Worm (Caenorhabditis elegans) whole organism, late embryonic: Measurements from ENCODE around the gene swip-10.

ENCODE experiments used
- K02D7.2 ChIP-seq: sonication (generic microtip); optimal IDR thresholded peaks from 2 replicates; lab custom pipeline; 2017; ENCODE audit warnings: mild to moderate bottlenecking, missing genetic modification characterization, missing compliant biosample characterization
- K09A11.1 ChIP-seq: sonication (generic microtip); optimal IDR thresholded peaks from 2 replicates; lab custom pipeline; 2017; ENCODE audit warnings: antibody characterized with exemption, mild to moderate bottlenecking, missing genetic modification characterization, missing compliant biosample characterization; ENCODE audit not compliant: insufficient read depth
- ahr-1 ChIP-seq: sonication (generic microtip); optimal IDR thresholded peaks from 2 replicates; lab custom pipeline; 2016; ENCODE audit warnings: missing genetic modification characterization, missing compliant biosample characterization
- ama-1 ChIP-seq: fragments of 150-350 bp; optimal IDR thresholded peaks from 2 replicates; lab custom pipeline; 2014
- ceh-19 ChIP-seq: fragments of 200-800 bp; sonication (Bioruptor generic); optimal IDR thresholded peaks from 2 replicates; lab custom pipeline; 2018; ENCODE audit warnings: mild to moderate bottlenecking, missing genetic modification characterization, missing compliant biosample characterization
- ceh-2 ChIP-seq: sonication (generic microtip); optimal IDR thresholded peaks from 2 replicates; lab custom pipeline; 2016; ENCODE audit warnings: missing genotype, missing genetic modification characterization, missing compliant biosample characterization
- ceh-24 ChIP-seq: sonication (generic microtip); optimal IDR thresholded peaks from 2 replicates; lab custom pipeline; 2016; ENCODE audit warnings: mild to moderate bottlenecking, missing genetic modification characterization, missing compliant biosample characterization
- ceh-30 ChIP-seq: fragments of 150-350 bp; optimal IDR thresholded peaks from 2 replicates; lab custom pipeline; 2014; ENCODE audit warnings: missing biosample characterization, missing genetic modification characterization
- ceh-31 ChIP-seq: sonication (generic microtip); optimal IDR thresholded peaks from 2 replicates; lab custom pipeline; 2016; ENCODE audit warnings: missing genetic modification characterization, missing compliant biosample characterization
- ceh-48 ChIP-seq: sonication (generic microtip); optimal IDR thresholded peaks from 2 replicates; lab custom pipeline; 2016; ENCODE audit warnings: missing genetic modification characterization, inconsistent platforms, missing compliant biosample characterization
- ceh-6 ChIP-seq: fragments of 200-800 bp; sonication (Bioruptor generic); optimal IDR thresholded peaks from 2 replicates; lab custom pipeline; 2018; ENCODE audit warnings: mild to moderate bottlenecking, missing genetic modification characterization, missing compliant biosample characterization
- dmd-4 ChIP-seq: sonication (generic microtip); optimal IDR thresholded peaks from 2 replicates; lab custom pipeline; 2016; ENCODE audit warnings: borderline replicate concordance, missing genetic modification characterization, missing compliant biosample characterization
- dve-1 ChIP-seq: sonication (generic microtip); optimal IDR thresholded peaks from 2 replicates; lab custom pipeline; 2017; ENCODE audit warnings: antibody characterized with exemption, mild to moderate bottlenecking, missing genetic modification characterization, missing compliant biosample characterization
- elt-2 ChIP-seq: sonication (generic microtip); optimal IDR thresholded peaks from 2 replicates; lab custom pipeline; 2016; ENCODE audit warnings: missing genetic modification reagents, missing genetic modification characterization, missing compliant biosample characterization
- elt-4 ChIP-seq: sonication (generic microtip); optimal IDR thresholded peaks from 2 replicates; lab custom pipeline; 2016; ENCODE audit warnings: missing genetic modification characterization, missing compliant biosample characterization
- ets-4 ChIP-seq: sonication (generic microtip); optimal IDR thresholded peaks from 2 replicates; lab custom pipeline; 2016; ENCODE audit warnings: missing genetic modification characterization, missing compliant biosample characterization
- fkh-10 ChIP-seq: fragments of 150-350 bp; optimal IDR thresholded peaks from 2 replicates; lab custom pipeline; 2014; ENCODE audit warnings: missing biosample characterization, missing genetic modification reagents, missing genetic modification characterization
- fkh-6 ChIP-seq: sonication (generic microtip); optimal IDR thresholded peaks from 2 replicates; lab custom pipeline; 2016; ENCODE audit warnings: missing genetic modification characterization, missing compliant biosample characterization
- hlh-13 ChIP-seq: fragments of 200-800 bp; sonication (Bioruptor generic); optimal IDR thresholded peaks from 2 replicates; lab custom pipeline; 2018; ENCODE audit warnings: mild to moderate bottlenecking, missing genetic modification characterization, missing compliant biosample characterization
- hlh-15 ChIP-seq: sonication (generic microtip); optimal IDR thresholded peaks from 2 replicates; lab custom pipeline; 2016; ENCODE audit warnings: missing genetic modification characterization, missing compliant biosample characterization
- hlh-6 ChIP-seq: sonication (generic microtip); optimal IDR thresholded peaks from 2 replicates; lab custom pipeline; 2016; ENCODE audit warnings: missing genotype, missing genetic modification characterization, missing compliant biosample characterization
- lim-6 ChIP-seq: sonication (generic microtip); optimal IDR thresholded peaks from 2 replicates; lab custom pipeline; 2016; ENCODE audit warnings: missing genetic modification characterization, missing compliant biosample characterization
- mec-3 ChIP-seq: sonication (generic microtip); optimal IDR thresholded peaks from 2 replicates; lab custom pipeline; 2016; ENCODE audit warnings: borderline replicate concordance, missing genetic modification characterization, missing compliant biosample characterization
- nfya-1 ChIP-seq: sonication (generic microtip); optimal IDR thresholded peaks from 2 replicates; lab custom pipeline; 2017; ENCODE audit warnings: missing genetic modification characterization, mild to moderate bottlenecking, missing compliant biosample characterization, antibody characterized with exemption, moderate library complexity
- nhr-232 ChIP-seq: sonication (generic microtip); optimal IDR thresholded peaks from 2 replicates; lab custom pipeline; 2016; ENCODE audit warnings: missing genetic modification characterization, missing compliant biosample characterization
- odd-2 ChIP-seq: sonication (generic microtip); optimal IDR thresholded peaks from 2 replicates; lab custom pipeline; 2017; ENCODE audit warnings: antibody characterized with exemption, mild to moderate bottlenecking, missing genetic modification characterization, missing compliant biosample characterization
- pag-3 ChIP-seq: sonication (generic microtip); optimal IDR thresholded peaks from 2 replicates; lab custom pipeline; 2016; ENCODE audit warnings: missing compliant biosample characterization, missing genetic modification characterization, borderline replicate concordance
- pat-9 ChIP-seq: fragments of 200-800 bp; sonication (Bioruptor generic); optimal IDR thresholded peaks from 2 replicates; lab custom pipeline; 2018; ENCODE audit warnings: mild to moderate bottlenecking, missing genetic modification characterization, moderate library complexity, missing compliant biosample characterization
- pax-1 ChIP-seq: fragments of 150-350 bp; optimal IDR thresholded peaks from 2 replicates; lab custom pipeline; 2014; ENCODE audit warnings: missing biosample characterization, missing genetic modification characterization
- pha-2 ChIP-seq: sonication (generic microtip); optimal IDR thresholded peaks from 2 replicates; lab custom pipeline; 2017; ENCODE audit warnings: mild to moderate bottlenecking, missing genetic modification characterization, missing compliant biosample characterization
- pqm-1 ChIP-seq: sonication (generic microtip); optimal IDR thresholded peaks from 2 replicates; lab custom pipeline; 2016; ENCODE audit warnings: missing genetic modification characterization, missing compliant biosample characterization
- pros-1 ChIP-seq: fragments of 150-350 bp; optimal IDR thresholded peaks from 2 replicates; lab custom pipeline; 2014; ENCODE audit warnings: missing biosample characterization, missing genetic modification reagents, missing genetic modification characterization
- ref-2 ChIP-seq: sonication (generic microtip); optimal IDR thresholded peaks from 2 replicates; lab custom pipeline; 2016; ENCODE audit warnings: missing genetic modification characterization, missing compliant biosample characterization
- rnt-1 ChIP-seq: sonication (generic microtip); optimal IDR thresholded peaks from 2 replicates; lab custom pipeline; 2016; ENCODE audit warnings: missing genetic modification characterization, missing compliant biosample characterization
- sdc-2 ChIP-seq: sonication (generic microtip); optimal IDR thresholded peaks from 2 replicates; lab custom pipeline; 2016; ENCODE audit warnings: missing genotype, missing genetic modification characterization, missing compliant biosample characterization
- syd-9 ChIP-seq: sonication (generic microtip); optimal IDR thresholded peaks from 2 replicates; lab custom pipeline; 2016; ENCODE audit warnings: mild to moderate bottlenecking, missing genetic modification characterization, moderate library complexity, missing compliant biosample characterization
- tbx-2 ChIP-seq: sonication (generic microtip); optimal IDR thresholded peaks from 2 replicates; lab custom pipeline; 2016; ENCODE audit warnings: missing genetic modification characterization, missing compliant biosample characterization
- tbx-7 ChIP-seq: sonication (generic microtip); optimal IDR thresholded peaks from 2 replicates; lab custom pipeline; 2016; ENCODE audit warnings: missing genotype, missing genetic modification characterization, missing compliant biosample characterization
- unc-3 ChIP-seq, 2 experiments: fragments of 200-800 bp in 1 of 2; sonication (Bioruptor generic) in 1 of 2; sonication (generic microtip) in 1 of 2; conservative IDR thresholded peaks in 1 of 2; optimal IDR thresholded peaks in 1 of 2; 2 replicates each; pipeline versions ENCODE4 v1.3.6 to Lab custom; 2016 to 2022; ENCODE audit warnings: missing compliant biosample characterization in 2 of 2, missing genetic modification characterization in 2 of 2, missing genetic modification reagents in 1 of 2
- unc-42 ChIP-seq: sonication (generic microtip); optimal IDR thresholded peaks from 2 replicates; lab custom pipeline; 2016; ENCODE audit warnings: missing genotype, missing genetic modification characterization, missing compliant biosample characterization
- unc-86 ChIP-seq: sonication (generic microtip); optimal IDR thresholded peaks from 2 replicates; lab custom pipeline; 2016; ENCODE audit warnings: missing genetic modification characterization, missing compliant biosample characterization
- ztf-16 ChIP-seq: sonication (generic microtip); optimal IDR thresholded peaks from 2 replicates; lab custom pipeline; 2017; ENCODE audit warnings: missing genetic modification characterization, missing compliant biosample characterization

swip-10 gene

DNA sequence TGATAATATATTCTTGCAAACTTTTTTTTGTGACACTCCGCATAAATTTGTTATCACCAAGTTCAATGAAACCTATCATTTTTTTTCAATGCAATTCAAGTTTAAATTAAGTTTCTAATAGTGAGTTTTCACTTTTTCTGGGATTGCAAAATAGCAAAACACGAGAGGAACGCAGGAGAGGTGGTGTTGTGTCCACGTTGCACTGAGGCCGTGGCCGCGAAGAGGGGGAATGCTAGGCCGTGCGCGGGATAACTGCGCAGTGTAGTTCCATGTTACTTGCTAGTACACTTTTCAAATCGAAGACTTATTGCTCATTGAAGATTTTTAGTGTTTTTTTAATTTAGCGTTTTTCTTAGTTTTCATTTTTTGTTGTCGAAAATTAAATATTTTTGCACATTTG lies 9.9 kb downstream of the swip-10 start (continued):
- TF ChIP-seq pax-1 (tag; lab: Kevin White, UChicago) (no peak), pha-2 (tag; lab: Kevin White, UChicago) (no peak), ceh-24 (tag; lab: Kevin White, UChicago) (no peak), pag-3 (tag; lab: Kevin White, UChicago) (no peak), tbx-2 (peak; percentile 58)
- TF ChIP-seq, all 69 proteins: peak for 7

DNA sequence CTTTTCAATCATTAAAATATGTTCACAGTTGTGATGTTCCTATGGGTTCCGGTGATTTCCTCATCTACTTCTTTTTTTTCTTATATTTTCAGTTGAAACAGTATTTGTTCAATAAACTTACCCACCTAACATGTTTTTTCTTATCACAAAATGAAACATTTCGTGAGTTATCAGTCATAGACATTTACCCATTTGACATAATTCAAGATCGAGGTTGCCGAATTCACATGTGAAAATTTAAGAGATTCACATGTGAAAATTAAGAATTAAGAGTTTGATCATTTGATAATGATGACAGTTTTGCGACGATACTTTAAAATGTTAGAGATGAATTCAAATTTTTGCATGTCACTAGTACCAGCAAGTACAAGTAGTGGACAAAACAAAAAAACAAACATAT lies 10.6 kb downstream of the swip-10 start:
- peak; percentile 35 for TF ChIP-seq elt-2 (tag; lab: Kevin White, UChicago)
- TF ChIP-seq ama-1 (lab: Kevin White, UChicago): no peak

DNA sequence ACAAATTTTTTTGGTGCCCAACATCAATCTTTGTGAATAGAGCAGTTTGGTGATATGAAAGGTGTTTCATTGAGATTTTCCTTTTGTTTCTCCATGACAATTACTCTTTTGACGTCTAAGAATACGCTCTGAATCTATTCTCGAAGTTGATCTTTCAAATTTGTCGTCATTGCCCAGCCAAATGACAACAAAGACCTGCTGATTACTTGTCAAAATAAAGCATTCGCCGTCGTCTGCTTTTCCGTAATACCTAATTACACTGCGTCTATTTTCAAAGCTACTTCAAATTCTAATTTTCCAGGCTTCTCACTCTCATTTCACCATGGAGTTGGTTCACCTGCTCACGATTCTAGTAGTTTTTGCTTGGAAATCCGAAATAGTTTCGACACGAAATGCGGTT lies 12.8 kb downstream of the swip-10 start, which contains the start of gene F53B1.3:
TSS of gene F53B1.3 (plus strand) at position 301 of the 400 bp plus-strand sequence.
- no peak for TF ChIP-seq rnt-1 (tag; lab: Kevin White, UChicago)
- TF ChIP-seq unc-3 (GFP tag; conservative IDR thresholded peaks at IDR 0.05; lab: Robert Waterston, UW): no peak
- TF ChIP-seq unc-3 (tag; optimal IDR thresholded peaks at IDR 0.05; lab: Kevin White, UChicago): no peak
- no peak for TF ChIP-seq ceh-6 (GFP tag; lab: Kevin White, UChicago)
- no peak for TF ChIP-seq ref-2 (tag; lab: Kevin White, UChicago)
- TF ChIP-seq K02D7.2 (tag; lab: Kevin White, UChicago): no peak
- no peak for TF ChIP-seq pqm-1

DNA sequence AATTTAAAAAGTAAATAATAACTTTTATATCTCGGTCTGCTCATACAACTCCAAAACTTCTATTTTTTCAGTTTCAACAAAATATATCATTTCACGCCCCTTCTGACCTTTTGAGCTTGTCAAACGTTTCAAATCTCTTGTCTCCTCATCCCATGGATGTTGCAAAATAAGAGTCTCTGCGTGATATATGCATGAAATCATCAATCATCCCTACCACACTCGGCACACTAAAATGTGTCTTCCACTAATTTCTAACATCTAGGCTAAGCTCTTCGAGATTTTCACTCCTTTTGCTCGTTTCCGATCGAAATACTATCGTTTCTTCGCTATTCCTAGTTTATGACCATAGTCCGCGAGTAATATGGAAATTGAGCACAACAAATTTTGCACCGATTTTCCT lies 19.1 kb downstream of the swip-10 start:
- TF ChIP-seq nfya-1 (tag; lab: Kevin White, UChicago): no peak
- no peak for TF ChIP-seq pha-2 (tag; lab: Kevin White, UChicago)
- TF ChIP-seq ceh-31 (tag; lab: Kevin White, UChicago): no peak
- TF ChIP-seq lim-6 (tag; lab: Kevin White, UChicago): no peak
- TF ChIP-seq tbx-7 (tag; lab: Kevin White, UChicago): no peak
- no peak for TF ChIP-seq dmd-4
- TF ChIP-seq ceh-6 (GFP tag; lab: Kevin White, UChicago): no peak
- TF ChIP-seq ceh-48 (tag; lab: Kevin White, UChicago): no peak
- no peak for TF ChIP-seq rnt-1 (tag; lab: Kevin White, UChicago)
- no peak for TF ChIP-seq ahr-1 (tag; lab: Kevin White, UChicago)
- no peak for TF ChIP-seq ceh-30
- TF ChIP-seq syd-9 (tag; lab: Kevin White, UChicago): no peak
- TF ChIP-seq nhr-232 (tag; lab: Kevin White, UChicago): no peak
- no peak for TF ChIP-seq ztf-16 (tag; lab: Kevin White, UChicago)
- TF ChIP-seq mec-3 (tag; lab: Kevin White, UChicago): no peak
- no peak for TF ChIP-seq unc-86 (tag; lab: Kevin White, UChicago)
- TF ChIP-seq hlh-15 (tag; lab: Kevin White, UChicago): no peak
- TF ChIP-seq K09A11.1: no peak
- TF ChIP-seq ceh-2 (tag; lab: Kevin White, UChicago): no peak

DNA sequence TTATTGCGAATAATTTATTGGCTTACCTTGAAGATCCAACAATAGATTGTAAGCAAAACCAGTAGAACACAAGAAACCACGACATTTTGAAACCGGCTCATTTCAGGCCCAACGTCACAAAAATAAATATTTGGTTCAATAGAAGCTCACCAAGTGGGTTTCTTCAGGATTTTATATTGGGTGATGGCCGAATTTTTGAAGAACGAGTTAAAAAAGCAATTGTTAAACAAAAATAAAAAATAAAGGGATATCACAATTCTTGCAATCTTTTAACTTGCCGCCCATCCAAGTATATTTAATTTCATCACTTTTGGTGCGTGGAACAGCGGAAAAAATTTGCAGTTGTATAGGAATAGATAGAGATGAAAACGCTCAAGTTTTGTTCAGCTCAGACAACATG lies 21.3 kb downstream of the swip-10 start, which contains the start of gene T21D9.2:
TSS of gene T21D9.2 (minus strand) at position 101 of the 400 bp plus-strand sequence.
- TF ChIP-seq ceh-31 (tag; lab: Kevin White, UChicago) (no peak), ztf-16 (tag; lab: Kevin White, UChicago) (no peak), unc-3 (GFP tag; conservative IDR thresholded peaks at IDR 0.05; lab: Robert Waterston, UW) (no peak), unc-3 (tag; optimal IDR thresholded peaks at IDR 0.05; lab: Kevin White, UChicago) (no peak), ets-4 (tag; lab: Kevin White, UChicago) (no peak), ceh-48 (tag; lab: Kevin White, UChicago) (no peak), fkh-10 (GFP tag; lab: Kevin White, UChicago) (no peak), dve-1 (no peak), unc-42 (tag; lab: Kevin White, UChicago) (no peak), ceh-6 (GFP tag; lab: Kevin White, UChicago) (no peak), pat-9 (tag; lab: Kevin White, UChicago) (no peak), pros-1 (tag; lab: Kevin White, UChicago) (no peak), hlh-6 (tag; lab: Kevin White, UChicago) (no peak), elt-4 (no peak), ceh-19 (GFP tag; lab: Kevin White, UChicago) (no peak), hlh-13 (GFP tag; lab: Kevin White, UChicago) (no peak), odd-2 (tag; lab: Kevin White, UChicago) (no peak), fkh-6 (no peak), sdc-2 (tag; lab: Kevin White, UChicago) (no peak)
- TF ChIP-seq, all 69 proteins: peak for 0
